Worm (Caenorhabditis elegans): Measurements from ENCODE around the gene C23G10.10.

DNA sequence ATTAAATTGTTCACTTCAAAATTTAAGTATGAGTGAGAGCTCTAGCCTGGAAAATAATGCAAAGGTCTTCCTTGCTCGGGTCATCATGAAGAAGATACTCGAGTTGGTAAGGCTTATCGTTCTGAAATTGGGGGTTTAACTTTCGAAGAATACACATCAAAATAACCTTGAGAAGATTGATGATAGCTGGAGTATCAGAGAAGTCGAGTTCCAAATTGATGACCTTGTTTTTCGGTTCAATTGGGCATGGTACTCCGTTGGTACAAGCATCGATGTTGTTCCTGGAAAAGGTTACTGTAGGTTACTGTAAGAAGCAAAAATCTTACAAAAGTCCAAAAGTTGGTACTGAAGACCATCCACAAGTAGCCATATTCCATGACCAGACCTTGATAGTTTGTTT, 37.6 kb downstream of the C23G10.10 start:
- TF ChIP-seq ztf-11 (tag; optimal IDR thresholded peaks at IDR 0.05), result no peak
- TF ChIP-seq nhr-2 (tag; optimal IDR thresholded peaks at IDR 0.05), result no peak
- no peak for TF ChIP-seq hlh-1 (tag; optimal IDR thresholded peaks at IDR 0.05)
- TF ChIP-seq unc-120 (tag; optimal IDR thresholded peaks at IDR 0.05; ENCODE audit: poor library complexity, severe bottlenecking), result no peak
- TF ChIP-seq snpc-4 (tag; optimal IDR thresholded peaks at IDR 0.05), result no peak
- TF ChIP-seq tbx-8 (GFP tag; optimal IDR thresholded peaks at IDR 0.05), result no peak
- TF ChIP-seq blmp-1 (tag; optimal IDR thresholded peaks at IDR 0.05), result no peak
- no peak for TF ChIP-seq nhr-237 (tag; optimal IDR thresholded peaks at IDR 0.05)
- TF ChIP-seq ces-1 (GFP tag; optimal IDR thresholded peaks at IDR 0.05), result no peak
- no peak for TF ChIP-seq mab-5 (tag; optimal IDR thresholded peaks at IDR 0.05)
- TF ChIP-seq mep-1 (tag; optimal IDR thresholded peaks at IDR 0.05), result no peak
- TF ChIP-seq nhr-12 (tag; optimal IDR thresholded peaks at IDR 0.05), result no peak

All from whole organism, mixed stage, embryonic.